Worm (Caenorhabditis elegans) whole organism, L1 larva: ENCODE results near the gene F11C1.9.

ENCODE experiments used
- blmp-1 ChIP-seq: fragments of 150-350 bp; optimal IDR thresholded peaks from 2 replicates; lab custom pipeline; 2014; ENCODE audit warnings: missing biosample characterization, missing genetic modification characterization
- ceh-8 ChIP-seq: fragments of 200-800 bp; sonication (Bioruptor generic); optimal IDR thresholded peaks from 2 replicates; lab custom pipeline; 2018; ENCODE audit warnings: mild to moderate bottlenecking, missing genetic modification characterization, moderate library complexity, missing compliant biosample characterization
- ceh-82 ChIP-seq, 3 experiments: fragments of 150-350 bp in 1 of 3; sonication (generic microtip) in 2 of 3; optimal IDR thresholded peaks; 2 replicates each; lab custom pipeline; 2014 to 2017; ENCODE audit warnings: missing biosample characterization in 3 of 3, missing genetic modification characterization in 3 of 3
- ceh-88 ChIP-seq: fragments of 200-800 bp; sonication (Bioruptor generic); IDR thresholded peaks from 2 replicates; pipeline ENCODE4 v1.3.6; 2022; ENCODE audit warnings: missing genetic modification characterization, missing compliant biosample characterization
- dpl-1 ChIP-seq, 3 experiments: fragments of 150-350 bp in 2 of 3; sonication (generic microtip) in 1 of 3; optimal IDR thresholded peaks; 2 replicates each; lab custom pipeline; 2014 to 2017; ENCODE audit warnings: missing biosample characterization in 3 of 3, missing genetic modification characterization in 3 of 3, missing genetic modification reagents in 3 of 3
- dsc-1 ChIP-seq: sonication (generic microtip); optimal IDR thresholded peaks from 2 replicates; lab custom pipeline; 2016; ENCODE audit warnings: mild to moderate bottlenecking, missing genetic modification characterization, missing compliant biosample characterization
- efl-1 ChIP-seq, 4 experiments: fragments of 150-350 bp; optimal IDR thresholded peaks in 3 of 4; peaks in 1 of 4; 1 replicate in 1 of 4; 2 replicates in 3 of 4; lab custom pipeline; 2014; ENCODE audit warnings: missing biosample characterization in 2 of 4, missing genetic modification characterization in 2 of 4, missing genetic modification reagents in 2 of 4
- efl-3 ChIP-seq: fragments of 200-800 bp; sonication (Bioruptor generic); optimal IDR thresholded peaks from 2 replicates; lab custom pipeline; 2018; ENCODE audit warnings: mild to moderate bottlenecking, missing genetic modification characterization, missing compliant biosample characterization
- egl-27 ChIP-seq, 2 experiments: fragments of 150-350 bp in 1 of 2; sonication (generic microtip); optimal IDR thresholded peaks; 3 replicates each; lab custom pipeline; 2017 to 2018; ENCODE audit warnings: missing biosample characterization in 2 of 2, missing genetic modification characterization in 2 of 2, missing genetic modification reagents in 2 of 2
- elt-2 ChIP-seq: sonication (generic microtip); optimal IDR thresholded peaks from 2 replicates; lab custom pipeline; 2016; ENCODE audit warnings: missing genetic modification characterization, mild to moderate bottlenecking, inconsistent platforms, missing compliant biosample characterization, missing genetic modification reagents
- elt-3 ChIP-seq, 6 experiments: fragments of 150-350 bp in 1 of 6; sonication (generic microtip); optimal IDR thresholded peaks; 2 replicates each; lab custom pipeline; 2017 to 2018; ENCODE audit warnings: missing biosample characterization in 6 of 6, missing genetic modification characterization in 6 of 6, inconsistent platforms in 1 of 6
- fkh-8 ChIP-seq: sonication (generic microtip); optimal IDR thresholded peaks from 2 replicates; lab custom pipeline; 2016; ENCODE audit warnings: mild to moderate bottlenecking, missing genetic modification characterization, missing compliant biosample characterization
- fos-1 ChIP-seq: fragments of 150-350 bp; optimal IDR thresholded peaks from 2 replicates; lab custom pipeline; 2014; ENCODE audit warnings: missing biosample characterization, missing genetic modification characterization
- grh-1 ChIP-seq: fragments of 200-800 bp; sonication (Bioruptor generic); IDR thresholded peaks from 2 replicates; pipeline ENCODE4 v1.3.6; 2022; ENCODE audit warnings: missing genetic modification reagents, missing genetic modification characterization, missing compliant biosample characterization
- hlh-17 ChIP-seq: fragments of 200-800 bp; sonication (Bioruptor generic); optimal IDR thresholded peaks from 2 replicates; lab custom pipeline; 2018; ENCODE audit warnings: missing genetic modification characterization, mild to moderate bottlenecking, missing compliant biosample characterization, moderate library complexity, borderline replicate concordance
- hlh-4 ChIP-seq: sonication (generic microtip); optimal IDR thresholded peaks from 2 replicates; lab custom pipeline; 2016; ENCODE audit warnings: mild to moderate bottlenecking, missing genetic modification characterization, missing compliant biosample characterization
- hpl-2 ChIP-seq: fragments of 150-350 bp; optimal IDR thresholded peaks from 2 replicates; lab custom pipeline; 2014; ENCODE audit warnings: missing biosample characterization, missing genetic modification reagents, missing genetic modification characterization
- irx-1 ChIP-seq: sonication (generic microtip); optimal IDR thresholded peaks from 2 replicates; lab custom pipeline; 2016; ENCODE audit warnings: missing genetic modification characterization, missing compliant biosample characterization
- isw-1 ChIP-seq: fragments of 200-800 bp; sonication (Bioruptor generic); IDR thresholded peaks from 2 replicates; pipeline ENCODE4 v1.3.6; 2022; ENCODE audit warnings: missing genetic modification characterization, missing compliant biosample characterization
- jun-1 ChIP-seq: fragments of 150-350 bp; optimal IDR thresholded peaks from 2 replicates; lab custom pipeline; 2014; ENCODE audit warnings: missing biosample characterization, missing genetic modification reagents, missing genetic modification characterization
- lin-13 ChIP-seq: fragments of 150-350 bp; optimal IDR thresholded peaks from 2 replicates; lab custom pipeline; 2014; ENCODE audit warnings: missing biosample characterization, missing genetic modification reagents, missing genetic modification characterization
- lin-14 ChIP-seq: fragments of 200-800 bp; sonication (Bioruptor generic); optimal IDR thresholded peaks from 2 replicates; lab custom pipeline; 2018; ENCODE audit warnings: mild to moderate bottlenecking, missing genetic modification characterization, moderate library complexity, missing compliant biosample characterization
- lin-35 ChIP-seq, 2 experiments: fragments of 150-350 bp; optimal IDR thresholded peaks; 2 replicates each; lab custom pipeline; 2014; ENCODE audit warnings: missing biosample characterization in 2 of 2, missing genetic modification characterization in 2 of 2, missing genetic modification reagents in 2 of 2
- lin-39 ChIP-seq: fragments of 150-350 bp; optimal IDR thresholded peaks from 2 replicates; lab custom pipeline; 2014; ENCODE audit warnings: missing biosample characterization, missing genetic modification reagents, missing genetic modification characterization
- lsy-2 ChIP-seq, 2 experiments: fragments of 150-350 bp; optimal IDR thresholded peaks; 2 replicates each; lab custom pipeline; 2014; ENCODE audit warnings: missing biosample characterization in 2 of 2, missing genetic modification characterization in 2 of 2
- mab-9 ChIP-seq: fragments of 200-800 bp; sonication (Bioruptor generic); IDR thresholded peaks from 2 replicates; pipeline ENCODE4 v1.3.6; 2022; ENCODE audit warnings: missing genetic modification reagents, missing genetic modification characterization, missing compliant biosample characterization
- mdl-1 ChIP-seq, 2 experiments: fragments of 150-350 bp; optimal IDR thresholded peaks; 2 replicates each; lab custom pipeline; 2014 to 2017; ENCODE audit warnings: missing biosample characterization in 2 of 2, missing genetic modification characterization in 2 of 2, inconsistent platforms in 1 of 2
- mep-1 ChIP-seq: fragments of 150-350 bp; optimal IDR thresholded peaks from 2 replicates; lab custom pipeline; 2014; ENCODE audit warnings: missing biosample characterization, missing genetic modification characterization
- nhr-12 ChIP-seq: sonication (generic microtip); optimal IDR thresholded peaks from 2 replicates; lab custom pipeline; 2017; ENCODE audit warnings: missing biosample characterization, missing genetic modification characterization
- nhr-19 ChIP-seq: fragments of 200-800 bp; sonication (Bioruptor generic); conservative IDR thresholded peaks from 2 replicates; pipeline ENCODE4 v1.3.6; 2022; ENCODE audit warnings: missing genetic modification characterization, missing compliant biosample characterization
- nhr-20 ChIP-seq: sonication (generic microtip); optimal IDR thresholded peaks from 2 replicates; lab custom pipeline; 2016; ENCODE audit warnings: mild to moderate bottlenecking, missing genetic modification characterization, missing compliant biosample characterization
- nhr-237 ChIP-seq: fragments of 150-350 bp; optimal IDR thresholded peaks from 2 replicates; lab custom pipeline; 2014; ENCODE audit warnings: missing biosample characterization, missing genetic modification characterization
- nhr-28 ChIP-seq: fragments of 150-350 bp; optimal IDR thresholded peaks from 2 replicates; lab custom pipeline; 2014; ENCODE audit warnings: missing biosample characterization, missing genetic modification characterization
- nhr-47 ChIP-seq: sonication (generic microtip); optimal IDR thresholded peaks from 2 replicates; lab custom pipeline; 2016; ENCODE audit warnings: mild to moderate bottlenecking, missing genetic modification characterization, moderate library complexity, missing compliant biosample characterization
- nhr-71 ChIP-seq: sonication (generic microtip); optimal IDR thresholded peaks from 2 replicates; lab custom pipeline; 2016; ENCODE audit warnings: mild to moderate bottlenecking, missing genetic modification characterization, moderate library complexity, missing compliant biosample characterization
- nhr-77 ChIP-seq: fragments of 150-350 bp; optimal IDR thresholded peaks from 2 replicates; lab custom pipeline; 2014; ENCODE audit warnings: missing biosample characterization, missing genetic modification characterization
- nhr-84 ChIP-seq: sonication (generic microtip); optimal IDR thresholded peaks from 2 replicates; lab custom pipeline; 2017; ENCODE audit warnings: missing biosample characterization, missing genetic modification characterization
- nhr-85 ChIP-seq: sonication (generic microtip); peaks from one replicate; lab custom pipeline; 2016; ENCODE audit warnings: missing genetic modification characterization, inconsistent platforms, missing compliant biosample characterization
- snpc-4 ChIP-seq: fragments of 150-350 bp; optimal IDR thresholded peaks from 2 replicates; lab custom pipeline; 2014; ENCODE audit warnings: missing biosample characterization, missing genetic modification characterization
- snu-23 ChIP-seq: sonication (generic microtip); optimal IDR thresholded peaks from 2 replicates; lab custom pipeline; 2016; ENCODE audit warnings: missing genetic modification characterization, missing compliant biosample characterization
- sox-4 ChIP-seq: sonication (generic microtip); optimal IDR thresholded peaks from 2 replicates; lab custom pipeline; 2016; ENCODE audit warnings: missing genetic modification characterization, missing compliant biosample characterization
- sptf-1 ChIP-seq: fragments of 150-350 bp; optimal IDR thresholded peaks from 2 replicates; lab custom pipeline; 2014; ENCODE audit warnings: missing biosample characterization, missing genetic modification characterization
- sup-37 ChIP-seq: fragments of 200-800 bp; sonication (Bioruptor generic); optimal IDR thresholded peaks from 2 replicates; lab custom pipeline; 2018; ENCODE audit warnings: mild to moderate bottlenecking, missing genetic modification characterization, missing compliant biosample characterization
- swsn-7 ChIP-seq: sonication (generic microtip); optimal IDR thresholded peaks from 2 replicates; lab custom pipeline; 2016; ENCODE audit warnings: missing genetic modification characterization, missing compliant biosample characterization
- tlp-1 ChIP-seq: fragments of 150-350 bp; optimal IDR thresholded peaks from 2 replicates; lab custom pipeline; 2014; ENCODE audit warnings: missing biosample characterization, missing genetic modification characterization
- unc-130 ChIP-seq: fragments of 150-350 bp; optimal IDR thresholded peaks from 2 replicates; lab custom pipeline; 2017; ENCODE audit warnings: missing biosample characterization, missing genetic modification characterization, inconsistent platforms
- unc-30 ChIP-seq: sonication (generic microtip); optimal IDR thresholded peaks from 2 replicates; lab custom pipeline; 2017; ENCODE audit warnings: missing biosample characterization, missing genetic modification characterization
- unc-98 ChIP-seq: fragments of 200-800 bp; sonication (Bioruptor generic); IDR thresholded peaks from 2 replicates; pipeline ENCODE4 v1.3.6; 2022; ENCODE audit warnings: missing genetic modification characterization, missing compliant biosample characterization
- vab-15 ChIP-seq: sonication (generic microtip); optimal IDR thresholded peaks from 2 replicates; lab custom pipeline; 2017; ENCODE audit warnings: missing genotype, mild to moderate bottlenecking, missing genetic modification characterization, missing compliant biosample characterization
- zip-4 ChIP-seq: fragments of 200-800 bp; sonication (Bioruptor generic); optimal IDR thresholded peaks from 2 replicates; lab custom pipeline; 2018; ENCODE audit warnings: mild to moderate bottlenecking, missing genetic modification characterization, moderate library complexity, missing compliant biosample characterization

The F11C1.9 gene

ce11 chrX:12935694-12936093 lies 41.7 kb downstream of the F11C1.9 start:
- TF ChIP-seq snpc-4 (tag; lab: Kevin White, UChicago) (no peak), lin-35 (GFP tag; optimal IDR thresholded peaks at IDR 0.05; lab: Kevin White, UChicago) (no peak), snu-23 (no peak), efl-1 (optimal IDR thresholded peaks at IDR 0.05; lab: Kevin White, UChicago) (no peak), efl-1 (GFP tag; optimal IDR thresholded peaks at IDR 0.05 in 1 of 2; lab: Kevin White, UChicago) (no peak), unc-98 (no peak), fos-1 (tag; lab: Kevin White, UChicago) (no peak), swsn-7 (tag; lab: Kevin White, UChicago) (no peak), sox-4 (no peak), nhr-19 (GFP tag; lab: Robert Waterston, UW) (no peak), lin-39 (tag; lab: Kevin White, UChicago) (peak; percentile 19), nhr-85 (tag; lab: Kevin White, UChicago) (peak; percentile 78), hlh-4 (tag; lab: Kevin White, UChicago) (no peak)
- TF ChIP-seq, all 84 proteins: peak for 2

DNA sequence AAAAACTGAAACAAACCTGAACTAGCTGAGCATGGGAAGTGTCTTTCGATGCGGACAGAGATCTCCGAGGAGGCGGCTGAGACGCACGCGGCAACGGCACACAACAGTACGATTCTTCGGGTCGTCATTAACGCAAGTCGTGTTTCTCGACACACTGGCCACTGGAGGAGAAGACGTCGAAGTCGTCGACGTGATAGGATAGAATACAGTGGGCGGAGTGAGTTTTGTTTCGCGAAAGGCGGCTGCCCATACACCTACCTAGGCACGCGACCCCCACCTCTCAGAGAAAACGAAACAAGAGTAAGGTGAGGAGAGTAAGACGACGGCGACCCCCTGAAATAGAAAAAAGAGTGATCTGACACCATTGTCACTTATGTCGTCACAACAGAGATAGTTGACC lies 42.6 kb downstream of the F11C1.9 start, which contains the start of gene gmap-1:
Gene gmap-1, minus strand, starts transcription at position 211 of the 400 bp plus-strand sequence.
- TF ChIP-seq elt-3 (tag; optimal IDR thresholded peaks at IDR 0.05; lab: Kevin White, UChicago) (peak in 1 of 6 experiments; percentile 2), unc-98 (no peak), hlh-17 (GFP tag; lab: Kevin White, UChicago) (no peak), irx-1 (no peak), ceh-8 (GFP tag; lab: Kevin White, UChicago) (no peak), sptf-1 (tag; lab: Kevin White, UChicago) (no peak), grh-1 (GFP tag; lab: Robert Waterston, UW) (no peak), lin-14 (GFP tag; lab: Kevin White, UChicago) (peak; percentile 57), nhr-19 (GFP tag; lab: Robert Waterston, UW) (no peak), vab-15 (tag; lab: Kevin White, UChicago) (no peak), mep-1 (tag; lab: Kevin White, UChicago) (no peak), ceh-88 (GFP tag; lab: Robert Waterston, UW) (no peak), dpl-1 (GFP tag; optimal IDR thresholded peaks at IDR 0.05; lab: Kevin White, UChicago) (no peak), unc-130 (no peak), sup-37 (no peak), zip-4 (GFP tag; lab: Kevin White, UChicago) (no peak), dsc-1 (tag; lab: Kevin White, UChicago) (no peak), isw-1 (no peak), nhr-28 (tag; lab: Kevin White, UChicago) (no peak), lin-35 (GFP tag; optimal IDR thresholded peaks at IDR 0.05; lab: Kevin White, UChicago) (peak in 1 of 2 experiments; percentile 18), nhr-47 (peak; percentile 11), mab-9 (GFP tag; lab: Robert Waterston, UW) (no peak), elt-2 (tag; lab: Kevin White, UChicago) (no peak), blmp-1 (peak; percentile 34), snu-23 (peak; percentile 41), nhr-84 (tag; lab: Kevin White, UChicago) (no peak), nhr-85 (tag; lab: Kevin White, UChicago) (peak; percentile 82), nhr-20 (peak; percentile 45), egl-27 (tag; optimal IDR thresholded peaks at IDR 0.05; lab: Kevin White, UChicago) (no peak), fos-1 (tag; lab: Kevin White, UChicago) (no peak), hpl-2 (GFP tag; lab: Kevin White, UChicago) (no peak), swsn-7 (tag; lab: Kevin White, UChicago) (no peak), jun-1 (tag; lab: Kevin White, UChicago) (no peak), nhr-71 (peak; percentile 29), nhr-77 (tag; lab: Kevin White, UChicago) (no peak), hlh-4 (tag; lab: Kevin White, UChicago) (no peak), fkh-8 (tag; lab: Kevin White, UChicago) (no peak), mdl-1 (tag; optimal IDR thresholded peaks at IDR 0.05; lab: Kevin White, UChicago) (no peak), lsy-2 (tag; optimal IDR thresholded peaks at IDR 0.05; lab: Kevin White, UChicago) (no peak), unc-30 (no peak), ceh-82 (tag; optimal IDR thresholded peaks at IDR 0.05; lab: Kevin White, UChicago) (no peak), nhr-237 (tag; lab: Kevin White, UChicago) (no peak), nhr-12 (no peak), tlp-1 (tag; lab: Kevin White, UChicago) (no peak), lin-13 (GFP tag; lab: Kevin White, UChicago) (no peak), efl-3 (no peak)
